Worm (Caenorhabditis elegans) whole organism, young adult: Measurements from ENCODE around the gene syg-1.

ENCODE experiments used
- B0019.2 ChIP-seq: fragments of 200-800 bp; sonication (Bioruptor generic); conservative IDR thresholded peaks from 2 replicates; pipeline ENCODE4 v1.3.6; 2022; ENCODE audit warnings: missing genetic modification reagents, missing genetic modification characterization, missing compliant biosample characterization
- F23B12.7 ChIP-seq: sonication (generic microtip); optimal IDR thresholded peaks from 2 replicates; lab custom pipeline; 2017; ENCODE audit warnings: missing genetic modification characterization, mild to moderate bottlenecking, missing compliant biosample characterization, antibody characterized with exemption, moderate library complexity; ENCODE audit not compliant: insufficient read depth
- F33H1.4 ChIP-seq: fragments of 200-800 bp; sonication (Bioruptor generic); IDR thresholded peaks from 2 replicates; pipeline ENCODE4 v1.3.6; 2022; ENCODE audit warnings: missing genetic modification reagents, missing genetic modification characterization, missing compliant biosample characterization
- F37B4.10 ChIP-seq: fragments of 200-800 bp; sonication (Bioruptor generic); IDR thresholded peaks from 2 replicates; pipeline ENCODE4 v1.3.6; 2022; ENCODE audit warnings: missing genetic modification characterization, missing compliant biosample characterization
- F49E8.2 ChIP-seq: sonication (generic microtip); optimal IDR thresholded peaks from 3 replicates; lab custom pipeline; 2017; ENCODE audit warnings: missing genetic modification characterization, mild to moderate bottlenecking, missing compliant biosample characterization, antibody characterized with exemption, moderate library complexity; ENCODE audit not compliant: insufficient read depth
- F55B11.4 ChIP-seq: sonication (generic microtip); optimal IDR thresholded peaks from 2 replicates; lab custom pipeline; 2016; ENCODE audit warnings: missing compliant biosample characterization, missing genetic modification characterization, borderline replicate concordance; ENCODE audit not compliant: insufficient read depth
- F57A8.1 ChIP-seq: fragments of 200-800 bp; sonication (Bioruptor generic); optimal IDR thresholded peaks from 2 replicates; lab custom pipeline; 2018; ENCODE audit warnings: mild to moderate bottlenecking, missing genetic modification characterization, moderate library complexity, missing compliant biosample characterization
- T07F8.4 ChIP-seq: sonication (generic microtip); optimal IDR thresholded peaks from 2 replicates; lab custom pipeline; 2016; ENCODE audit warnings: mild to moderate bottlenecking, missing genetic modification characterization, moderate library complexity, missing compliant biosample characterization
- Y56A3A.18 ChIP-seq: fragments of 200-800 bp; sonication (Bioruptor generic); IDR thresholded peaks from 2 replicates; pipeline ENCODE4 v1.3.6; 2022; ENCODE audit warnings: missing genetic modification reagents, missing genetic modification characterization, missing compliant biosample characterization
- Y95B8A.8 ChIP-seq: fragments of 200-800 bp; sonication (Bioruptor generic); IDR thresholded peaks from 2 replicates; pipeline ENCODE4 v1.3.6; 2022; ENCODE audit warnings: missing genetic modification reagents, missing genetic modification characterization, missing compliant biosample characterization
- akir-1 ChIP-seq: fragments of 200-800 bp; sonication (Bioruptor generic); optimal IDR thresholded peaks from 2 replicates; lab custom pipeline; 2018; ENCODE audit warnings: mild to moderate bottlenecking, missing genetic modification characterization, moderate library complexity, missing compliant biosample characterization
- aptf-3 ChIP-seq: fragments of 200-800 bp; sonication (Bioruptor generic); IDR thresholded peaks from 2 replicates; pipeline ENCODE4 v1.3.6; 2022; ENCODE audit warnings: missing genetic modification characterization, missing compliant biosample characterization
- bed-1 ChIP-seq: fragments of 200-800 bp; sonication (Bioruptor generic); IDR thresholded peaks from 2 replicates; pipeline ENCODE4 v1.3.6; 2022; ENCODE audit warnings: missing genetic modification reagents, missing genetic modification characterization, missing compliant biosample characterization
- cebp-2 ChIP-seq: fragments of 200-800 bp; sonication (Bioruptor generic); IDR thresholded peaks from 2 replicates; pipeline ENCODE4 v1.3.6; 2022; ENCODE audit warnings: missing genetic modification characterization, missing compliant biosample characterization
- ceh-91 ChIP-seq: fragments of 200-800 bp; sonication (Bioruptor generic); IDR thresholded peaks from 2 replicates; pipeline ENCODE4 v1.3.6; 2022; ENCODE audit warnings: missing genetic modification reagents, missing genetic modification characterization, missing compliant biosample characterization
- egl-18 ChIP-seq: fragments of 200-800 bp; sonication (Bioruptor generic); IDR thresholded peaks from 2 replicates; pipeline ENCODE4 v1.3.6; 2022; ENCODE audit warnings: missing genetic modification reagents, missing genetic modification characterization, missing compliant biosample characterization
- egrh-3 ChIP-seq: fragments of 200-800 bp; sonication (Bioruptor generic); IDR thresholded peaks from 2 replicates; pipeline ENCODE4 v1.3.6; 2022; ENCODE audit warnings: missing genetic modification reagents, missing genetic modification characterization, missing compliant biosample characterization
- hlh-12 ChIP-seq: sonication (generic microtip); optimal IDR thresholded peaks from 2 replicates; lab custom pipeline; 2016; ENCODE audit warnings: missing genetic modification characterization, missing compliant biosample characterization
- hmg-20 ChIP-seq: fragments of 200-800 bp; sonication (Bioruptor generic); IDR thresholded peaks from 2 replicates; pipeline ENCODE4 v1.3.6; 2022; ENCODE audit warnings: missing genetic modification reagents, missing genetic modification characterization, missing compliant biosample characterization
- hsf-1 ChIP-seq: fragments of 200-800 bp; sonication (Bioruptor generic); IDR thresholded peaks from 2 replicates; pipeline ENCODE4 v1.3.6; 2022; ENCODE audit warnings: missing genetic modification reagents, missing genetic modification characterization, missing compliant biosample characterization
- lin-54 ChIP-seq: fragments of 200-800 bp; sonication (Bioruptor generic); optimal IDR thresholded peaks from 2 replicates; lab custom pipeline; 2018; ENCODE audit warnings: mild to moderate bottlenecking, missing genetic modification characterization, missing compliant biosample characterization
- madf-8 ChIP-seq: fragments of 200-800 bp; sonication (Bioruptor generic); conservative IDR thresholded peaks from 2 replicates; pipeline ENCODE4 v1.3.6; 2022; ENCODE audit warnings: missing genetic modification reagents, missing genetic modification characterization, missing compliant biosample characterization
- nfyb-1 ChIP-seq: fragments of 200-800 bp; sonication (Bioruptor generic); IDR thresholded peaks from 2 replicates; pipeline ENCODE4 v1.3.6; 2022; ENCODE audit warnings: missing genetic modification reagents, missing genetic modification characterization, missing compliant biosample characterization
- nhr-90 ChIP-seq: sonication (generic microtip); optimal IDR thresholded peaks from 2 replicates; lab custom pipeline; 2016; ENCODE audit warnings: missing genotype, mild to moderate bottlenecking, missing genetic modification characterization, missing compliant biosample characterization
- rpc-1 ChIP-seq, 2 experiments: fragments of 150-350 bp in 1 of 2; sonication (generic microtip) in 1 of 2; optimal IDR thresholded peaks; 2 replicates each; lab custom pipeline; 2014 to 2018; ENCODE audit warnings: missing biosample characterization in 1 of 2, missing genetic modification characterization in 1 of 2, missing genetic modification reagents in 1 of 2, missing genotype in 1 of 2
- sdz-38 ChIP-seq: sonication (generic microtip); optimal IDR thresholded peaks from 2 replicates; lab custom pipeline; 2016; ENCODE audit warnings: missing genotype, missing genetic modification characterization, missing compliant biosample characterization
- snpc-1.1 ChIP-seq: sonication (generic microtip); optimal IDR thresholded peaks from 2 replicates; lab custom pipeline; 2017; ENCODE audit warnings: missing genetic modification characterization, mild to moderate bottlenecking, missing compliant biosample characterization, antibody characterized with exemption, moderate library complexity, missing genotype, missing genetic modification reagents; ENCODE audit not compliant: insufficient read depth
- somi-1 ChIP-seq: fragments of 200-800 bp; sonication (Bioruptor generic); optimal IDR thresholded peaks from 2 replicates; lab custom pipeline; 2018; ENCODE audit warnings: mild to moderate bottlenecking, missing genetic modification characterization, missing compliant biosample characterization
- zfh-2 ChIP-seq: fragments of 200-800 bp; sonication (Bioruptor generic); conservative IDR thresholded peaks from 2 replicates; pipeline ENCODE4 v1.3.6; 2022; ENCODE audit warnings: missing genetic modification reagents, missing genetic modification characterization, missing compliant biosample characterization
- ztf-26 ChIP-seq: sonication (generic microtip); optimal IDR thresholded peaks from 2 replicates; lab custom pipeline; 2017; ENCODE audit warnings: missing genetic modification characterization, missing compliant biosample characterization

The syg-1 gene

ce11 chrX:2516949-2517696, 2.0 kb upstream of the syg-1 start:
- TF ChIP-seq F23B12.7 (tag; lab: Kevin White, UChicago) = no peak
- TF ChIP-seq egrh-3 (GFP tag; lab: Robert Waterston, UW) = peak; percentile 65; the same call in 1 of the 2 replicates
- TF ChIP-seq, all 124 proteins: peak for 1

- TF ChIP-seq aptf-3 (GFP tag; lab: Robert Waterston, UW) = no peak
- no peak for TF ChIP-seq madf-8 (GFP tag; lab: Robert Waterston, UW)
- TF ChIP-seq zfh-2 (GFP tag; lab: Robert Waterston, UW) = 0 out of 2 replicates have a peak, but pooled peaks have one; percentile 40
- TF ChIP-seq, all 124 proteins: peak for 1
Measured at ce11 chrX:2513667-2514198, 1.4 kb downstream of the syg-1 start.

ce11 chrX:2508449-2508848, 6.7 kb downstream of the syg-1 start, which contains the start of gene K02E10.7:
TSS of gene K02E10.7 (minus strand) at chrX:2508549.
- no peak for TF ChIP-seq T07F8.4 (tag; lab: Kevin White, UChicago)
- no peak for TF ChIP-seq sdz-38 (tag; lab: Kevin White, UChicago)
- no peak for TF ChIP-seq Y56A3A.18 (GFP tag; lab: Robert Waterston, UW)
- TF ChIP-seq bed-1 = no peak
- no peak for TF ChIP-seq snpc-1.1 (tag; lab: Kevin White, UChicago)
- no peak for TF ChIP-seq F49E8.2 (tag; lab: Kevin White, UChicago)
- no peak for TF ChIP-seq B0019.2 (GFP tag; lab: Robert Waterston, UW)
- no peak for TF ChIP-seq hsf-1 (GFP tag; lab: Robert Waterston, UW)
- TF ChIP-seq nfyb-1 (GFP tag; lab: Robert Waterston, UW) = no peak
- TF ChIP-seq Y95B8A.8 (GFP tag; lab: Robert Waterston, UW) = no peak
- TF ChIP-seq F33H1.4 = no peak
- TF ChIP-seq F57A8.1 (GFP tag; lab: Kevin White, UChicago) = no peak

DNA sequence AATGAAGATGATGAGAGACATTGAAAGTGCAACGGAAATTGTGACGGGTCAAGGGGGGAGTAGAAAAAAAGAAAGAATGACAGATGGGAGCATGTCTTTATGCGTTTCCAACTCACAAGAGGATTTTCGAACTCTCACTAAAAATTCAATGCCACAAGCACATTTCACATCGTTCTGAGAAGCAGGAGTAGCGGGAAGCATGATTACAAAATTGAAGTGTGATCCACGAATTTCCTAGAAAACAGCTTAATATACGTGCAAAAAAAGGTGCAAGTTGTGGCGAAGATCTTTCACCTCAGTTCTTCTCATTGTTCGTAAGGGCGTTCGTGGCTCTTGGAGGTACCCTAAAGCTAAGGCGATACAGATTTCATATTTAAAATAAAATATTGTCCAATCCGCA, 8.4 kb downstream of the syg-1 start:
- TF ChIP-seq rpc-1 (optimal IDR thresholded peaks at IDR 0.05; lab: Kevin White, UChicago) = no peak
- no peak for TF ChIP-seq rpc-1 (tag; optimal IDR thresholded peaks at IDR 0.05; lab: Kevin White, UChicago)
- no peak for TF ChIP-seq hmg-20 (GFP tag; lab: Robert Waterston, UW)
- TF ChIP-seq hlh-12 (tag; lab: Kevin White, UChicago) = no peak
- no peak for TF ChIP-seq cebp-2 (GFP tag; lab: Robert Waterston, UW)
- TF ChIP-seq somi-1 (GFP tag; lab: Kevin White, UChicago) = no peak
- no peak for TF ChIP-seq F37B4.10 (GFP tag; lab: Robert Waterston, UW)
- TF ChIP-seq T07F8.4 (tag; lab: Kevin White, UChicago) = no peak
- no peak for TF ChIP-seq nhr-90 (tag; lab: Kevin White, UChicago)
- TF ChIP-seq akir-1 (GFP tag; lab: Kevin White, UChicago) = no peak
- no peak for TF ChIP-seq egl-18 (GFP tag; lab: Robert Waterston, UW)
- TF ChIP-seq ztf-26 (tag; lab: Kevin White, UChicago) = no peak
- TF ChIP-seq ceh-91 = no peak
- TF ChIP-seq F55B11.4 (tag; lab: Kevin White, UChicago) = no peak
- no peak for TF ChIP-seq lin-54
